Fruit fly (Drosophila melanogaster): ENCODE results near the gene CG11598.

Gene CG11598

DNA sequence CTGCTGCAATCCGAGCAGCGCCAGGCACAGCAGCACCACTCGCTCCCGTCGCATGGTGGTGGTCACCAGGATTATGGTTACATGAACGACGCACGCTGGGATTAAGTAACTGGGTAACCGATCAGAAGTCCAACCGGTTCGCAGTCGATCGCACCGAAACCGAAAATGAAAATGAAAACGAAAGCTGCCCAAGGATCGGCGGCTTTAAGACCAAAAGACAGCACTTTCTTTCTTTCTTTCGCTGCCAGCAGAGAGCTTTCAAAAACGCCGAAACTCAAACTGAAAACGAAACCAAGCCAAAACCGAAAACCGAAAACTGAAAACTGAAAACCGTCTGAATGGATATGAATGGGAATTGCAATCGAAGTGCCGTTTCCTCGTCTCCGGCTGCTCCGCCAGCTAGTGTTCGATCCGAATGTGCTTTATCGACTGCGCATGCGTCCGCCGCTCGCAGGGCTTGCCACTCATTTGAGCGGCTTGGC, 7.4 kb downstream of the CG11598 start, which contains the start of gene CG6753:
Gene CG6753 (minus strand): TSS at position 432 of the 482 bp plus-strand sequence.
- no peak for TF ChIP-seq noc (tag; optimal IDR thresholded peaks at IDR 0.05)

- no peak for TF ChIP-seq noc (tag; optimal IDR thresholded peaks at IDR 0.05)
Measured at dm6 chr3R:12644621-12645310, 10.0 kb downstream of the CG11598 start.

- no peak for TF ChIP-seq noc (tag; optimal IDR thresholded peaks at IDR 0.05)
Measured at dm6 chr3R:12645771-12646317, 11.1 kb downstream of the CG11598 start.

DNA sequence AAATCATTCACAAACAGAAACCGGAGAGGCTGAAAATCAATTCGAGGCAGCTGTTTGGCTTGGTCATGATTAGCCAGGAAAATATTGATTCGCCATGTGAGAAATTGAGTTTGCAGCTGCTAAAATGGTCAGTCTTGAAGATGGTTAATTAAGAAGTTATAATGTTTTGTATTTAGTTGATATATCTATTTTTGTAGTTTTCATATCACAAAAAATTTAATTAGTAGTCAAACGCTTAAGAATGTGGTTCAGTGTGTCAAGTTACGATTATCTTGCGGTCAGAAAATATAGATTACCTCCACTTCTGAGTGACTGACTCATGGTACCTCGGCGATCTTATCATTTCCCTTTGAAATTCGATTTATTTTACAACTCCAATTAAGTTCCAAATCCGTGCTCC, 12.2 kb downstream of the CG11598 start:
- TF ChIP-seq noc (tag; optimal IDR thresholded peaks at IDR 0.05), result no peak

dm6 chr3R:12647348-12647747, 12.6 kb downstream of the CG11598 start:
- TF ChIP-seq noc (tag; optimal IDR thresholded peaks at IDR 0.05), result no peak

dm6 chr3R:12647954-12648353, 13.2 kb downstream of the CG11598 start, which contains the start of gene Dtg:
Gene Dtg (plus strand): TSS chr3R:12648058.
- no peak for TF ChIP-seq noc (tag; optimal IDR thresholded peaks at IDR 0.05)

DNA sequence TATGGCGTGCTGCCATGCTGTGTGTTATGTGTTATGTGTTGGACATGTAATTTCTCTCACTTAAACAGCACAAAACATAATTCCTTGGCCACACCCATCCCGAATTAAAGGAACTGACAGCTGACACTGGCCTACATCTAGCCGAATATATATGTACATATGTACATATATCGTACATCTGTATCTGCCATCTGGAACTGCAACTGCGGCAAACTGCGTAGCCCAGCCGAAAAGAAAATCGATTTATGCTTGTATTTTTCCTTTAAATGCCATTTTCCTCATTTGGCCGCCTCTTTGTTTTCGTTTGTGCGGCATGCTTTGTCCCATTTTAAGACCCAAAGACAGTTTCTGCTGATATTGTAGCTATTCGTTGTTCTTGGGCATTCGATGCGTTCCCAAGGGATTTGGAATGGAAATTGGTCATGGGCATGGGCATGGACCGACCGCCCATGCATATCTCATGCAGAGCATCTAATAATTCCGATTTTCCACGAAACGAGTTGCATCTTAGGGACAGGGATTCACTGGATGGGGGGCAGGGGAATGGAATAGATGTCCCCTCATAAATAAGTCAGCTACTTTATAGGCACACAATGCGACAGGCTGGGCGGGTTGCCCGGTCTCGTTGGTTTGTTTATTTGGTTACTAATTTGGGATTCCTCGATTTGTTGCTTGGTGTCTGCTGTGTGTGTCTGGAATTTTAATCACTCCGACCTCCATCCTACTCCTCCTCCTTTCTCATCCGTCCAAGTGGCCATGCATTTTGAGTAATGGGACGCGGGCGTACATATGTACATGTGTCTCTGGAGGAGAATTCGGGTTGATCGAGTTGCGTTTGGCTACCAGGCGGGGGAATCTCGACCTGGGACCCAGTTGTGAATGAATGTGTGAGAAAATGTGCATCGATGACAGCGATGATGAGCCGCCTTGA, 14.6 kb downstream of the CG11598 start:
- no peak for TF ChIP-seq noc (tag; optimal IDR thresholded peaks at IDR 0.05)

DNA sequence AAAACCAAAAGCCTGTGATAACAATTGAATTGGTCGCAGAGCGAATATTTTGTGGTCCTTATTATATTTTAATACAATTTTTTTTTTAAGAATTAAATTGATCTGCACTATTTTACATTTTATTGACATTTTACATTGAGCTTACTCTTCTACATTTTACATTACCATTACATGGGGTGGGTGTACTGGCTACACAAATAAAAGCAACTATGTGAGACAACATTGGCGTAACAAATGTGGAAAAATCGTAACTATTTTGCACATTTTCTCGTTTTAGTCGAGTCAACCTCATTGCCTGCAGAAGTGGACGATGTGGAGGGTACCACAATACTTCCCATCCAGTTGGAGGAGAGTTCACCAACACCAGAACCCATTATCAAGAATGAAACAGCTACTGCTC, 15.8 kb downstream of the CG11598 start:
- TF ChIP-seq noc (tag; optimal IDR thresholded peaks at IDR 0.05), result no peak

DNA sequence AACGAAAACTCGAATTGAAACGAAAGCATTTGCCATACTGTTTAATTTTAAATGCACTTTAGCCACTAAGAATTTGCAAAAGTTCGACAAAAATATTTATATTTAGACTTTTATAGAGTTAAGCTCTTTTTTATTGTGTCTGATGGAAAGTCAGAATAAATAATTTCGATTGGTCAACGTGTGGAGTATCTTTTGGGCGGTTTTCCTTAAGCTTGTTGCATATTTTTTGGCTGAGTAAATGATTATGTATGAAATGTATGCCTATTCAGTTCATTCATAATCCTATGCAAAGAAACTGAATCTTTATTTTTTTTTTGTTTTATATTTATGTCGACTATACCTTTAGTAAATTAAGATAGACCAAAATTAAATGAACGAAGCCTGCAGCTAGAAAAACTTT, 18.0 kb downstream of the CG11598 start:
- TF ChIP-seq noc (tag; optimal IDR thresholded peaks at IDR 0.05), result no peak

DNA sequence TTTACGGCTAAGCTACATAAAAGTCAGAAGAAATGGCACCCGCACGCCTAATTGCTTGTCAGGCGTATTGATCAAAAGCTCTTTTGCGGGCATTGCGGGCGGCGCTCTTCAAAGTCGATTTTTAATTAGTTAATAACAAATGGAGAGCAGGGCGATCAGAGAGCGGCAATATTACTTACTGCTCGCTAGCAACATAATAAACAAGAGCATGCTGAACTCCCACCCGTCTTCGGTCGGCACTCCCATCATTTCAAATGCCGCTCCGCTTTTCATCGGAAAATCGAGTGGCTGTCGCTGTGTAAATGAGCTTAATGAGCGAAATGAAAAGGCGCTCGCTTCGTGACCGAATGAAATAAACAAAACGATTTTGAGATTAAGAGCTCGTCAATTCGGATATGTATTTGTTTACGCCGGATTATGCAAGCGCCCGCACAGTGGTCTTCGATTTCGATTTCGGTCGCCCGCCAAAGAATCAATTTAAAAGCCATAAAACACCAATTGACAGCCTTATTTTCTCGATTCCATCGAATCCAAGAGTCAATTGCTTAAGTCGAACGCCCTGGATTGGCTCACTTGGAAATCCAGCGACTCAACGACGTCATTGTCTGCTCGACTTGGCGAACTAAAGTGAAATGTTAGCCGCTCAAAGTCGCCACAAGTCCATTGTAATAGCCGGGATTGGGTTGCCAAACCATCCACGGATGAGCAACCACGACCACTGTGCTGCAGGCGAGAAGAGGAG, 19.0 kb downstream of the CG11598 start:
- peak; percentile 67 for TF ChIP-seq noc (tag; optimal IDR thresholded peaks at IDR 0.05)

- TF ChIP-seq noc (tag; optimal IDR thresholded peaks at IDR 0.05), result no peak
Measured at dm6 chr3R:12654253-12654623, 19.5 kb downstream of the CG11598 start, which contains the start of gene CG6225. Gene CG6225 (plus strand): TSS chr3R:12654577.

DNA sequence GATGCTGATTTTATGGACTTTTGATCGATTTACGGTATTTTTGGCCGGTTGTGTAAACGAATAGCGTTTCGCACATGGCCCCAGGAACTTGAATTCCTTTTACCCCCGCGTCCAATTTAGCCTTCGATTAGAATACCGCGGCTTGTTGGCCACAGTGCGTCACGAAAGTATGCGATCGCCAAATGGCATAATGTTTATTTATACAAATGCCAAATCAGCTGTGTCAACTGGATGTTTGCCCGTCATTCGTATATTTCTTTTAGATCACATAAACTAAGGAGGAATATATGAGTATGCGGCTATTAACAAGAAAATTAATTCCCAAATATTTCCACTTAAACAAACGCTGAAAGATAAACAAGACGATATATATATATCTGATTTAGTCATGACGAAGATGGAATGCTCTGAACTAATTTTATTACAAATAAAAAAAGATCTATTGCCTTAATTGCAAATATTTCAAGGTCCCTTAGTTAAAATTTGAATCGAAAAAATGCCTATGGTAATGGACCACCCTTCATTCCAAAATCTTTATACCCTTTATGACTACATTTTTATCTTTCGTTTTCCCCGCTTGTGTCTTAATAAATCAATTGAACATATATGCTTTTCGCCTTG, 22.3 kb downstream of the CG11598 start:
- TF ChIP-seq noc (tag; optimal IDR thresholded peaks at IDR 0.05), result peak; percentile 9

dm6 chr3R:12662531-12662930, 27.8 kb downstream of the CG11598 start, which contains the start of gene CG14395:
Gene CG14395 (plus strand): TSS chr3R:12662831.
- TF ChIP-seq noc (tag; optimal IDR thresholded peaks at IDR 0.05), result no peak

DNA sequence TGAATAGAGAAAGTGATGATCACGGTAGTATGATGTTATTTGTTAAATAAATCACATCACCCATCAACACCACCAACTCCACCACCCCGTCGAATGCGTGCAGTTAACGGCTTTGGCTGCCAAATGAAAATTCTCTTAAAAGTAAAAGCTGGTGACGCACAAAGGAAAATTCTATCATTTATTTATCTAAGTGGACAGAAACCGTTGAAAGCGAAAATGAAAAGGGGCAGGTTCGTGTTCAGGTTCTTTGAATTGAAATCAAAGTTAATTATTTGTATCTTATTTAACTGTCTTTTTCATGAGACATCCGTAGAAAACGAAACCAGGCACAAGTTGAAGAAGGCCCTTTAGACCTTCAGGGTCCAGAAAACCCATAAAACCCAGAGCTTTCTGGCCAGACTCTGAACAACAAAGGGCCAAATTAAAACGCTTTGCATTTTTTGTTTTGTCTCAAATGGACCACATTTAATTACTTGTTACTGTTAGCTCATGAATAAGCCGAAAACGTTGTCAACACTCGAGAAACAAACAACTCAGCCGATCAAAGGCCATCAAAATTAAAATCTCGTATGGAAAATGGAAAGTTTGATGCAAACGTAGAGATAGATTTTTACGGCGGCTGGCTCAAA, 31.6 kb downstream of the CG11598 start:
- TF ChIP-seq noc (tag; optimal IDR thresholded peaks at IDR 0.05), result no peak

All from whole organism, larva.